Worm (Caenorhabditis elegans) whole organism, L3 larva: ENCODE data around the gene mdt-4.
"Not testable (repeated sequence)": the region's sequence is repeated elsewhere in the genome, so short reads cannot be mapped to it uniquely, and the experiment has no call there.

Source experiments
- R02D3.7 ChIP-seq: fragments of 150-350 bp; optimal IDR thresholded peaks from 2 replicates; lab custom pipeline; 2014; ENCODE audit warnings: missing biosample characterization, missing genetic modification characterization
- ZK546.5 ChIP-seq: sonication (generic microtip); optimal IDR thresholded peaks from 2 replicates; lab custom pipeline; 2017; ENCODE audit warnings: missing biosample characterization, missing genetic modification characterization
- aly-2 ChIP-seq: fragments of 150-350 bp; optimal IDR thresholded peaks from 2 replicates; lab custom pipeline; 2014; ENCODE audit warnings: missing biosample characterization, missing genetic modification characterization
- ama-1 ChIP-seq: fragments of 150-350 bp; optimal IDR thresholded peaks from 2 replicates; lab custom pipeline; 2018
- ceh-16 ChIP-seq: sonication (generic microtip); optimal IDR thresholded peaks from 2 replicates; lab custom pipeline; 2017; ENCODE audit warnings: missing biosample characterization, missing genetic modification characterization
- ceh-28 ChIP-seq: fragments of 150-350 bp; optimal IDR thresholded peaks from 2 replicates; lab custom pipeline; 2014; ENCODE audit warnings: missing biosample characterization, missing genetic modification reagents, missing genetic modification characterization
- ceh-82 ChIP-seq: fragments of 150-350 bp; optimal IDR thresholded peaks from 2 replicates; lab custom pipeline; 2014; ENCODE audit warnings: missing biosample characterization, missing genetic modification characterization
- ceh-9 ChIP-seq: sonication (generic microtip); optimal IDR thresholded peaks from 2 replicates; lab custom pipeline; 2018; ENCODE audit warnings: missing biosample characterization, missing genetic modification characterization
- daf-12 ChIP-seq: fragments of 150-350 bp; optimal IDR thresholded peaks from 2 replicates; lab custom pipeline; 2014; ENCODE audit warnings: missing biosample characterization, missing genetic modification reagents, missing genetic modification characterization
- egl-5 ChIP-seq: fragments of 150-350 bp; optimal IDR thresholded peaks from 2 replicates; lab custom pipeline; 2017; ENCODE audit warnings: missing biosample characterization, missing genetic modification reagents, missing genetic modification characterization, inconsistent platforms
- elt-1 ChIP-seq: fragments of 150-350 bp; optimal IDR thresholded peaks from 2 replicates; lab custom pipeline; 2014; ENCODE audit warnings: missing biosample characterization, missing genetic modification characterization
- elt-2 ChIP-seq: sonication (generic microtip); optimal IDR thresholded peaks from 2 replicates; lab custom pipeline; 2016; ENCODE audit warnings: missing genetic modification reagents, mild to moderate bottlenecking, missing genetic modification characterization, missing compliant biosample characterization
- elt-3 ChIP-seq, 3 experiments: fragments of 150-350 bp in 1 of 3; sonication (generic microtip) in 2 of 3; optimal IDR thresholded peaks; 2 replicates in 2 of 3; 4 replicates in 1 of 3; lab custom pipeline; 2014 to 2017; ENCODE audit warnings: missing biosample characterization in 3 of 3, missing genetic modification characterization in 3 of 3
- eor-1 ChIP-seq, 2 experiments: fragments of 150-350 bp; optimal IDR thresholded peaks; 2 replicates each; lab custom pipeline; 2014 to 2018; ENCODE audit warnings: missing biosample characterization in 2 of 2, missing genetic modification characterization in 2 of 2
- fkh-10 ChIP-seq: sonication (generic microtip); optimal IDR thresholded peaks from 2 replicates; lab custom pipeline; 2017; ENCODE audit warnings: missing biosample characterization, missing genetic modification reagents, missing genetic modification characterization
- fkh-2 ChIP-seq: fragments of 150-350 bp; optimal IDR thresholded peaks from 2 replicates; lab custom pipeline; 2014; ENCODE audit warnings: missing biosample characterization, missing genetic modification reagents, missing genetic modification characterization
- fos-1 ChIP-seq: fragments of 150-350 bp; optimal IDR thresholded peaks from 2 replicates; lab custom pipeline; 2014; ENCODE audit warnings: missing biosample characterization, missing genetic modification characterization
- jun-1 ChIP-seq: fragments of 150-350 bp; optimal IDR thresholded peaks from 2 replicates; lab custom pipeline; 2014; ENCODE audit warnings: missing biosample characterization, missing genetic modification reagents, missing genetic modification characterization
- lin-15B ChIP-seq: fragments of 150-350 bp; optimal IDR thresholded peaks from 2 replicates; lab custom pipeline; 2014; ENCODE audit warnings: missing biosample characterization, missing genetic modification characterization
- lsy-12 ChIP-seq: sonication (generic microtip); optimal IDR thresholded peaks from 2 replicates; lab custom pipeline; 2016; ENCODE audit warnings: mild to moderate bottlenecking, missing genetic modification characterization, missing compliant biosample characterization
- mdl-1 ChIP-seq: fragments of 150-350 bp; optimal IDR thresholded peaks from 2 replicates; lab custom pipeline; 2014; ENCODE audit warnings: missing biosample characterization, missing genetic modification characterization
- mml-1 ChIP-seq: fragments of 150-350 bp; sonication (generic microtip); optimal IDR thresholded peaks from 3 replicates; lab custom pipeline; 2014; ENCODE audit warnings: missing biosample characterization, missing genetic modification characterization
- nhr-11 ChIP-seq: fragments of 150-350 bp; optimal IDR thresholded peaks from 2 replicates; lab custom pipeline; 2014; ENCODE audit warnings: missing biosample characterization, missing genetic modification characterization
- nhr-12 ChIP-seq: fragments of 150-350 bp; optimal IDR thresholded peaks from 2 replicates; lab custom pipeline; 2014; ENCODE audit warnings: missing biosample characterization, missing genetic modification characterization
- nhr-237 ChIP-seq: fragments of 150-350 bp; optimal IDR thresholded peaks from 2 replicates; lab custom pipeline; 2014; ENCODE audit warnings: missing biosample characterization, missing genetic modification characterization
- nhr-25 ChIP-seq: sonication (generic microtip); optimal IDR thresholded peaks from 2 replicates; lab custom pipeline; 2017; ENCODE audit warnings: missing biosample characterization, missing genetic modification characterization
- nhr-43 ChIP-seq: sonication (generic microtip); optimal IDR thresholded peaks from 2 replicates; lab custom pipeline; 2016; ENCODE audit warnings: mild to moderate bottlenecking, missing genetic modification characterization, missing compliant biosample characterization; ENCODE audit not compliant: poor library complexity, severe bottlenecking
- nhr-67 ChIP-seq: fragments of 150-350 bp; optimal IDR thresholded peaks from 2 replicates; lab custom pipeline; 2014; ENCODE audit warnings: missing biosample characterization, missing genetic modification characterization
- nhr-76 ChIP-seq: fragments of 150-350 bp; sonication (generic microtip); optimal IDR thresholded peaks from 5 replicates; lab custom pipeline; 2014; ENCODE audit warnings: missing biosample characterization, missing genetic modification characterization
- nhr-77 ChIP-seq: fragments of 150-350 bp; optimal IDR thresholded peaks from 2 replicates; lab custom pipeline; 2014; ENCODE audit warnings: missing biosample characterization, missing genetic modification characterization
- pha-4 ChIP-seq: fragments of 150-350 bp; optimal IDR thresholded peaks from 2 replicates; lab custom pipeline; 2014; ENCODE audit warnings: missing biosample characterization, missing genetic modification reagents, missing genetic modification characterization
- pqm-1 ChIP-seq: fragments of 150-350 bp; optimal IDR thresholded peaks from 2 replicates; lab custom pipeline; 2017; ENCODE audit warnings: missing biosample characterization, missing genetic modification characterization, inconsistent platforms
- sea-2 ChIP-seq: fragments of 150-350 bp; sonication (generic microtip); optimal IDR thresholded peaks from 4 replicates; lab custom pipeline; 2014; ENCODE audit warnings: missing biosample characterization, missing genetic modification reagents, missing genetic modification characterization
- skn-1 ChIP-seq: fragments of 150-350 bp; optimal IDR thresholded peaks from 2 replicates; lab custom pipeline; 2014; ENCODE audit warnings: missing biosample characterization, missing genetic modification characterization
- snpc-4 ChIP-seq: fragments of 150-350 bp; optimal IDR thresholded peaks from 2 replicates; lab custom pipeline; 2014; ENCODE audit warnings: missing biosample characterization, missing genetic modification characterization
- tbx-2 ChIP-seq: sonication (generic microtip); optimal IDR thresholded peaks from 2 replicates; lab custom pipeline; 2016; ENCODE audit warnings: mild to moderate bottlenecking, missing genetic modification characterization, missing compliant biosample characterization
- unc-62 ChIP-seq: fragments of 150-350 bp; sonication (generic microtip); optimal IDR thresholded peaks from 4 replicates; lab custom pipeline; 2014; ENCODE audit warnings: missing biosample characterization, missing genetic modification reagents, missing genetic modification characterization
- zag-1 ChIP-seq: fragments of 150-350 bp; optimal IDR thresholded peaks from 2 replicates; lab custom pipeline; 2014; ENCODE audit warnings: missing biosample characterization, missing genetic modification characterization
- ztf-11 ChIP-seq: fragments of 150-350 bp; optimal IDR thresholded peaks from 2 replicates; lab custom pipeline; 2014; ENCODE audit warnings: missing biosample characterization, missing genetic modification characterization
- ztf-4 ChIP-seq: fragments of 150-350 bp; optimal IDR thresholded peaks from 2 replicates; lab custom pipeline; 2014; ENCODE audit warnings: missing biosample characterization, missing genetic modification characterization

mdt-4 gene

ce11 chrII:4934954-4935353, 8.8 kb downstream of the mdt-4 start, which contains the start of gene gst-30:
Gene gst-30, minus strand, starts transcription at chrII:4935054.
- TF ChIP-seq ceh-28 (tag; lab: Kevin White, UChicago) (no peak), fos-1 (no peak), nhr-25 (tag; lab: Kevin White, UChicago) (no peak), nhr-11 (tag; lab: Kevin White, UChicago) (no peak), aly-2 (tag; lab: Kevin White, UChicago) (no peak), nhr-76 (tag; lab: Kevin White, UChicago) (no peak), nhr-77 (no peak), nhr-67 (no peak), pha-4 (tag; lab: Kevin White, UChicago) (no peak), unc-62 (no peak), ama-1 (lab: Kevin White, UChicago) (no peak), ZK546.5 (tag; lab: Kevin White, UChicago) (no peak), egl-5 (tag; lab: Kevin White, UChicago) (no peak), mdl-1 (no peak), ztf-11 (tag; lab: Kevin White, UChicago) (no peak), fkh-2 (tag; lab: Kevin White, UChicago) (no peak), skn-1 (no peak), elt-3 (tag; optimal IDR thresholded peaks at IDR 0.05; lab: Kevin White, UChicago) (no peak), nhr-43 (tag; lab: Kevin White, UChicago) (no peak), jun-1 (tag; lab: Kevin White, UChicago) (no peak)

ce11 chrII:4932727-4933126, 11.0 kb downstream of the mdt-4 start, which contains the start of gene msp-152:
Gene msp-152, plus strand, starts transcription at chrII:4933027.
- not testable (repeated sequence) for TF ChIP-seq eor-1 (tag; optimal IDR thresholded peaks at IDR 0.05; lab: Kevin White, UChicago); jun-1 (tag; lab: Kevin White, UChicago); ceh-28 (tag; lab: Kevin White, UChicago)
- TF ChIP-seq, all 47 proteins: peak for 0; not testable (repeated sequence) for 47

- TF ChIP-seq skn-1 (no peak), ama-1 (lab: Kevin White, UChicago) (no peak), fkh-10 (no peak)
Observed at ce11 chrII:4931286-4931685, 12.5 kb downstream of the mdt-4 start.

- no peak for TF ChIP-seq nhr-76 (tag; lab: Kevin White, UChicago)
- no peak for TF ChIP-seq nhr-237 (tag; lab: Kevin White, UChicago)
- TF ChIP-seq skn-1 = no peak
- no peak for TF ChIP-seq ceh-82
- TF ChIP-seq ZK546.5 (tag; lab: Kevin White, UChicago) = no peak
- no peak for TF ChIP-seq ztf-4
- TF ChIP-seq fkh-2 (tag; lab: Kevin White, UChicago) = no peak
- no peak for TF ChIP-seq mdl-1
- TF ChIP-seq elt-1 (tag; lab: Kevin White, UChicago) = no peak
- peak; percentile 96 for TF ChIP-seq pqm-1 (tag; lab: Kevin White, UChicago)
- TF ChIP-seq jun-1 (tag; lab: Kevin White, UChicago) = peak; percentile 76
- TF ChIP-seq pha-4 (tag; lab: Kevin White, UChicago) = peak; percentile 74
- no peak for TF ChIP-seq ama-1 (lab: Kevin White, UChicago)
- no peak for TF ChIP-seq ceh-16 (tag; lab: Kevin White, UChicago)
- no peak for TF ChIP-seq R02D3.7 (tag; lab: Kevin White, UChicago)
- no peak for TF ChIP-seq ceh-28 (tag; lab: Kevin White, UChicago)
- no peak for TF ChIP-seq aly-2 (tag; lab: Kevin White, UChicago)
- no peak for TF ChIP-seq fkh-10
- no peak for TF ChIP-seq snpc-4 (tag; lab: Kevin White, UChicago)
- no peak for TF ChIP-seq nhr-12 (tag; lab: Kevin White, UChicago)
- TF ChIP-seq daf-12 = no peak
- peak; percentile 100 for TF ChIP-seq elt-2 (tag; lab: Kevin White, UChicago)
- no peak for TF ChIP-seq lsy-12 (tag; lab: Kevin White, UChicago)
- TF ChIP-seq mml-1 (tag; lab: Kevin White, UChicago) = no peak
- TF ChIP-seq fos-1 = no peak
- TF ChIP-seq unc-62 = no peak
- no peak for TF ChIP-seq nhr-77
- TF ChIP-seq lin-15B (tag; lab: Kevin White, UChicago) = no peak
- no peak for TF ChIP-seq sea-2
- TF ChIP-seq ceh-9 (tag; lab: Kevin White, UChicago) = no peak
- TF ChIP-seq zag-1 = no peak
- TF ChIP-seq tbx-2 = no peak
Observed at ce11 chrII:4925198-4925764, 18.5 kb downstream of the mdt-4 start, which contains the start of gene aagr-2. Gene aagr-2, minus strand, starts transcription at chrII:4925248.
